Fruit fly (Drosophila melanogaster): ENCODE measurements around the gene CG34140.
A peak's percentile ranks its signal among the peaks of the same experiment; 100 is the strongest.

Gene CG34140

dm6 chr3L:137596-138169 lies 46.5 kb downstream of the CG34140 start (continued):
- no peak for TF ChIP-seq CG1792 (GFP tag; optimal IDR thresholded peaks at IDR 0.05)
- no peak for TF ChIP-seq org-1 (GFP tag; optimal IDR thresholded peaks at IDR 0.05)
- no peak for TF ChIP-seq sob (GFP tag; IDR thresholded peaks at IDR 0.05)
- no peak for TF ChIP-seq CG10267 (tag; optimal IDR thresholded peaks at IDR 0.05)
- no peak for TF ChIP-seq Hr39 (optimal IDR thresholded peaks at IDR 0.05)
- no peak for TF ChIP-seq aop (GFP tag; IDR thresholded peaks at IDR 0.05)
- TF ChIP-seq CG4360 (GFP tag; IDR thresholded peaks at IDR 0.05), result peak; percentile 76
- TF ChIP-seq bsh (GFP tag; optimal IDR thresholded peaks at IDR 0.05), result no peak
- TF ChIP-seq E2f2 (GFP tag; IDR thresholded peaks at IDR 0.05), result no peak
- TF ChIP-seq sna (GFP tag; IDR thresholded peaks at IDR 0.05; ENCODE audit: partially characterized antibody), result no peak
- no peak for TF ChIP-seq chm (GFP tag; IDR thresholded peaks at IDR 0.05)
- TF ChIP-seq CG2712 (tag; optimal IDR thresholded peaks at IDR 0.05), result no peak
- TF ChIP-seq ash1 (GFP tag; optimal IDR thresholded peaks at IDR 0.05), result no peak
- no peak for TF ChIP-seq YL-1 (GFP tag; optimal IDR thresholded peaks at IDR 0.05)
- TF ChIP-seq HLH3B (GFP tag; IDR thresholded peaks at IDR 0.05), result no peak
- no peak for TF ChIP-seq bigmax (GFP tag; optimal IDR thresholded peaks at IDR 0.05)
- peak; percentile 10 for TF ChIP-seq nerfin-1 (tag; optimal IDR thresholded peaks at IDR 0.05)
- no peak for TF ChIP-seq Dp (GFP tag; optimal IDR thresholded peaks at IDR 0.05)
- TF ChIP-seq D (optimal IDR thresholded peaks at IDR 0.05), result peak; percentile 46
- no peak for TF ChIP-seq D (GFP tag; optimal IDR thresholded peaks at IDR 0.05)
- peak; percentile 73 for TF ChIP-seq Blimp-1 (GFP tag; optimal IDR thresholded peaks at IDR 0.05)
- no peak for TF ChIP-seq nom (GFP tag; optimal IDR thresholded peaks at IDR 0.05)
- TF ChIP-seq CG10431 (GFP tag; optimal IDR thresholded peaks at IDR 0.05), result no peak
- TF ChIP-seq luna (GFP tag; optimal IDR thresholded peaks at IDR 0.05), result no peak
- TF ChIP-seq chinmo (GFP tag; IDR thresholded peaks at IDR 0.05; ENCODE audit: partially characterized antibody), result peak; percentile 70; the same call in 1 of the 4 replicates
- TF ChIP-seq Dip2 (GFP tag; IDR thresholded peaks at IDR 0.05), result no peak
- no peak for TF ChIP-seq CG6683 (GFP tag; optimal IDR thresholded peaks at IDR 0.05)
- TF ChIP-seq Oaz (GFP tag; IDR thresholded peaks at IDR 0.05), result no peak
- no peak for TF ChIP-seq Fer2 (tag; optimal IDR thresholded peaks at IDR 0.05)
- peak; percentile 35 for TF ChIP-seq kni (GFP tag; optimal IDR thresholded peaks at IDR 0.05)
- TF ChIP-seq gfzf (GFP tag; optimal IDR thresholded peaks at IDR 0.05), result no peak
- TF ChIP-seq Lim3 (GFP tag; IDR thresholded peaks at IDR 0.05), result no peak
- no peak for TF ChIP-seq Myb (GFP tag; optimal IDR thresholded peaks at IDR 0.05)
- TF ChIP-seq Nf-YC (tag; optimal IDR thresholded peaks at IDR 0.05), result no peak
- no peak for TF ChIP-seq br (optimal IDR thresholded peaks at IDR 0.05)
- TF ChIP-seq sd (tag; optimal IDR thresholded peaks at IDR 0.05), result peak; percentile 74
- no peak for TF ChIP-seq eve (GFP tag; optimal IDR thresholded peaks at IDR 0.05)
- TF ChIP-seq Med (GFP tag), result peak; percentile 12
- no peak for TF ChIP-seq amos (GFP tag; IDR thresholded peaks at IDR 0.05; ENCODE audit: partially characterized antibody)
- TF ChIP-seq pros (GFP tag; optimal IDR thresholded peaks at IDR 0.05), result peak; percentile 52
- TF ChIP-seq CG3726 (GFP tag; IDR thresholded peaks at IDR 0.05), result no peak
- TF ChIP-seq CG11085 (GFP tag; IDR thresholded peaks at IDR 0.05), result no peak
- TF ChIP-seq CG4424 (GFP tag; optimal IDR thresholded peaks at IDR 0.05), result no peak
- TF ChIP-seq repo (GFP tag; optimal IDR thresholded peaks at IDR 0.05), result no peak
- TF ChIP-seq yki (optimal IDR thresholded peaks at IDR 0.05), result no peak

Measured in whole organism, embryonic.